Worm (Caenorhabditis elegans): ENCODE measurements around the gene T26C12.2.
"Not testable (repeated sequence)": the region's sequence is repeated elsewhere in the genome, so short reads cannot be mapped to it uniquely, and the experiment has no call there.

ce11 chrIV:3302058-3302457, 36.5 kb upstream of the T26C12.2 start, which contains the start of gene W08E12.4:
- TF ChIP-seq nhr-28 (tag; optimal IDR thresholded peaks at IDR 0.05); nhr-12 (tag; optimal IDR thresholded peaks at IDR 0.05); mab-5 (tag; optimal IDR thresholded peaks at IDR 0.05); nhr-76 (tag; optimal IDR thresholded peaks at IDR 0.05); sptf-1 (tag; optimal IDR thresholded peaks at IDR 0.05); unc-62 (GFP tag; optimal IDR thresholded peaks at IDR 0.05); unc-39 (tag; optimal IDR thresholded peaks at IDR 0.05); tbx-8 (GFP tag; optimal IDR thresholded peaks at IDR 0.05); blmp-1 (tag; optimal IDR thresholded peaks at IDR 0.05); lin-13 (tag; optimal IDR thresholded peaks at IDR 0.05); ces-1 (GFP tag; optimal IDR thresholded peaks at IDR 0.05): not testable (repeated sequence)

All from whole organism, mixed stage, embryonic.